Worm (Caenorhabditis elegans) whole organism, late embryonic: ENCODE data around the gene him-14.

Source experiments
- F13H6.1 ChIP-seq: sonication (generic microtip); optimal IDR thresholded peaks from 2 replicates; lab custom pipeline; 2016; ENCODE audit warnings: missing genetic modification characterization, missing compliant biosample characterization
- K02D7.2 ChIP-seq: sonication (generic microtip); optimal IDR thresholded peaks from 2 replicates; lab custom pipeline; 2017; ENCODE audit warnings: mild to moderate bottlenecking, missing genetic modification characterization, missing compliant biosample characterization
- ceh-18 ChIP-seq: sonication (generic microtip); optimal IDR thresholded peaks from 2 replicates; lab custom pipeline; 2016; ENCODE audit warnings: missing genetic modification characterization, missing compliant biosample characterization
- ceh-6 ChIP-seq: fragments of 200-800 bp; sonication (Bioruptor generic); optimal IDR thresholded peaks from 2 replicates; lab custom pipeline; 2018; ENCODE audit warnings: mild to moderate bottlenecking, missing genetic modification characterization, missing compliant biosample characterization
- dmd-4 ChIP-seq: sonication (generic microtip); optimal IDR thresholded peaks from 2 replicates; lab custom pipeline; 2016; ENCODE audit warnings: borderline replicate concordance, missing genetic modification characterization, missing compliant biosample characterization
- dve-1 ChIP-seq: sonication (generic microtip); optimal IDR thresholded peaks from 2 replicates; lab custom pipeline; 2017; ENCODE audit warnings: antibody characterized with exemption, mild to moderate bottlenecking, missing genetic modification characterization, missing compliant biosample characterization
- eyg-1 ChIP-seq: sonication (generic microtip); optimal IDR thresholded peaks from 2 replicates; lab custom pipeline; 2016; ENCODE audit warnings: missing genotype, missing genetic modification characterization, missing compliant biosample characterization
- fkh-10 ChIP-seq: fragments of 150-350 bp; optimal IDR thresholded peaks from 2 replicates; lab custom pipeline; 2014; ENCODE audit warnings: missing biosample characterization, missing genetic modification reagents, missing genetic modification characterization
- hlh-8 ChIP-seq: sonication (generic microtip); optimal IDR thresholded peaks from 2 replicates; lab custom pipeline; 2016; ENCODE audit warnings: missing genotype, missing genetic modification characterization, missing compliant biosample characterization
- nhr-11 ChIP-seq: fragments of 150-350 bp; optimal IDR thresholded peaks from 2 replicates; lab custom pipeline; 2014; ENCODE audit warnings: missing biosample characterization, missing genetic modification characterization
- ref-2 ChIP-seq: sonication (generic microtip); optimal IDR thresholded peaks from 2 replicates; lab custom pipeline; 2016; ENCODE audit warnings: missing genetic modification characterization, missing compliant biosample characterization
- tbx-7 ChIP-seq: sonication (generic microtip); optimal IDR thresholded peaks from 2 replicates; lab custom pipeline; 2016; ENCODE audit warnings: missing genotype, missing genetic modification characterization, missing compliant biosample characterization

ce11 chrII:7037659-7038342, 32.0 kb downstream of the him-14 start, which contains the start of gene cin-4:
- TF ChIP-seq dmd-4 (no peak), nhr-11 (tag; lab: Kevin White, UChicago) (no peak), F13H6.1 (tag; lab: Kevin White, UChicago) (no peak), fkh-10 (GFP tag; lab: Kevin White, UChicago) (no peak), eyg-1 (tag; lab: Kevin White, UChicago) (no peak), K02D7.2 (tag; lab: Kevin White, UChicago) (no peak), ceh-6 (no peak), hlh-8 (no peak), ref-2 (tag; lab: Kevin White, UChicago) (no peak), ceh-18 (no peak), tbx-7 (tag; lab: Kevin White, UChicago) (no peak), dve-1 (tag; lab: Kevin White, UChicago) (no peak)
